Fruit fly (Drosophila melanogaster) whole organism, embryonic: Measurements from ENCODE around the gene dachs.

Experiments used
- ATbp ChIP-seq: fragments of 200-800 bp; sonication (Bioruptor generic); optimal IDR thresholded peaks from 2 replicates; lab custom pipeline; 2017; ENCODE audit warnings: missing biosample characterization, mild to moderate bottlenecking, missing genetic modification characterization, missing genetic modification reagents
- Asciz ChIP-seq: fragments of 200-800 bp; sonication (Bioruptor generic); optimal IDR thresholded peaks from 2 replicates; lab custom pipeline; 2017; ENCODE audit warnings: missing biosample characterization, mild to moderate bottlenecking, missing genetic modification characterization, missing genetic modification reagents
- Bdp1 ChIP-seq: fragments of 200-800 bp; sonication (Bioruptor generic); optimal IDR thresholded peaks from 3 replicates; lab custom pipeline; 2016; ENCODE audit warnings: missing biosample characterization, missing genetic modification characterization
- CG10543 ChIP-seq: fragments of 200-800 bp; sonication (Bioruptor generic); optimal IDR thresholded peaks from 3 replicates; lab custom pipeline; 2017; ENCODE audit warnings: missing biosample characterization, mild to moderate bottlenecking, missing genetic modification characterization, moderate library complexity
- CG11247 ChIP-seq: fragments of 200-800 bp; sonication (Bioruptor generic); IDR thresholded peaks from 2 replicates; pipeline ENCODE4 v1.3.6; 2022; ENCODE audit warnings: missing biosample characterization, missing genetic modification characterization
- CG11560 ChIP-seq: fragments of 200-800 bp; sonication (Bioruptor generic); IDR thresholded peaks from 3 replicates; pipeline ENCODE4 v1.3.6; 2022; ENCODE audit warnings: missing biosample characterization, missing genetic modification characterization
- CG13424 ChIP-seq: fragments of 200-800 bp; sonication (Bioruptor generic); optimal IDR thresholded peaks from 2 replicates; lab custom pipeline; 2019; ENCODE audit warnings: missing biosample characterization, mild to moderate bottlenecking, missing genetic modification characterization, moderate library complexity
- CG14050 ChIP-seq: fragments of 200-800 bp; sonication (Bioruptor generic); IDR thresholded peaks from 3 replicates; pipeline ENCODE4 v1.3.6; 2022; ENCODE audit warnings: missing biosample characterization, missing genetic modification characterization
- CG14667 ChIP-seq: fragments of 200-800 bp; sonication (Bioruptor generic); IDR thresholded peaks from 2 replicates; pipeline ENCODE4 v1.3.6; 2022; ENCODE audit warnings: missing biosample characterization, missing genetic modification characterization
- CG14710 ChIP-seq: fragments of 200-800 bp; sonication (Bioruptor generic); optimal IDR thresholded peaks from 3 replicates; lab custom pipeline; 2019; ENCODE audit warnings: missing biosample characterization, mild to moderate bottlenecking, missing genetic modification characterization, moderate library complexity
- CG14965 ChIP-seq: fragments of 200-800 bp; sonication (Bioruptor generic); optimal IDR thresholded peaks from 2 replicates; lab custom pipeline; 2016; ENCODE audit warnings: missing biosample characterization, missing genetic modification characterization, borderline replicate concordance
- CG1602 ChIP-seq: fragments of 200-800 bp; sonication (Bioruptor generic); optimal IDR thresholded peaks from 3 replicates; lab custom pipeline; 2016; ENCODE audit warnings: missing biosample characterization, missing genetic modification characterization
- CG17912 ChIP-seq: fragments of 200-800 bp; sonication (Bioruptor generic); optimal IDR thresholded peaks from 2 replicates; lab custom pipeline; 2018; ENCODE audit warnings: missing biosample characterization, mild to moderate bottlenecking, missing genetic modification characterization
- CG18764 ChIP-seq: fragments of 200-800 bp; sonication (Bioruptor generic); optimal IDR thresholded peaks from 3 replicates; lab custom pipeline; 2016; ENCODE audit warnings: missing biosample characterization, missing genetic modification characterization
- CG31224 ChIP-seq: fragments of 200-800 bp; sonication (Bioruptor generic); IDR thresholded peaks from 2 replicates; pipeline ENCODE4 v1.3.6; 2022; ENCODE audit warnings: missing biosample characterization, missing genetic modification characterization
- CG31365 ChIP-seq: fragments of 200-800 bp; sonication (Bioruptor generic); optimal IDR thresholded peaks from 2 replicates; lab custom pipeline; 2018; ENCODE audit warnings: missing biosample characterization, mild to moderate bottlenecking, missing genetic modification characterization
- CG32532 ChIP-seq: fragments of 200-800 bp; sonication (Bioruptor generic); IDR thresholded peaks from 2 replicates; pipeline ENCODE4 v1.3.6; 2022; ENCODE audit warnings: missing biosample characterization, missing genetic modification characterization
- CG43689 ChIP-seq: fragments of 200-800 bp; sonication (Bioruptor generic); IDR thresholded peaks from 2 replicates; pipeline ENCODE4 v1.3.6; 2022; ENCODE audit warnings: missing biosample characterization, missing genetic modification characterization
- CG5180 ChIP-seq: fragments of 200-800 bp; sonication (Bioruptor generic); optimal IDR thresholded peaks from 3 replicates; lab custom pipeline; 2017; ENCODE audit warnings: missing biosample characterization, missing genetic modification characterization, mild to moderate bottlenecking, moderate library complexity, missing genetic modification reagents
- CG5245 ChIP-seq: fragments of 200-800 bp; sonication (Bioruptor generic); optimal IDR thresholded peaks from 3 replicates; lab custom pipeline; 2016; ENCODE audit warnings: missing biosample characterization, missing genetic modification characterization
- CG6254 ChIP-seq: fragments of 200-800 bp; sonication (Bioruptor generic); optimal IDR thresholded peaks from 3 replicates; lab custom pipeline; 2017; ENCODE audit warnings: mild to moderate bottlenecking, missing biosample characterization, missing genetic modification reagents, missing genetic modification characterization
- CG8281 ChIP-seq: fragments of 200-800 bp; sonication (Bioruptor generic); optimal IDR thresholded peaks from 2 replicates; lab custom pipeline; 2018; ENCODE audit warnings: missing biosample characterization, mild to moderate bottlenecking, missing genetic modification characterization, moderate library complexity
- CTCF ChIP-seq: fragments of 200-800 bp; sonication (Bioruptor generic); optimal IDR thresholded peaks from 2 replicates; lab custom pipeline; 2017; ENCODE audit warnings: missing biosample characterization, mild to moderate bottlenecking, missing genetic modification characterization, moderate library complexity
- CrebB ChIP-seq: fragments of 200-800 bp; sonication (Bioruptor generic); optimal IDR thresholded peaks from 3 replicates; lab custom pipeline; 2018; ENCODE audit warnings: missing biosample characterization, mild to moderate bottlenecking, missing genetic modification characterization
- HHEX ChIP-seq: fragments of 200-800 bp; sonication (Bioruptor generic); optimal IDR thresholded peaks from 3 replicates; lab custom pipeline; 2017; ENCODE audit warnings: missing biosample characterization, mild to moderate bottlenecking, missing genetic modification characterization, missing genetic modification reagents
- HLHmδ ChIP-seq: fragments of 200-800 bp; sonication (Bioruptor generic); optimal IDR thresholded peaks from 2 replicates; lab custom pipeline; 2018; ENCODE audit warnings: missing biosample characterization, mild to moderate bottlenecking, missing genetic modification characterization, moderate library complexity
- Hr51 ChIP-seq, 2 experiments: fragments of 200-800 bp; sonication (Bioruptor generic); optimal IDR thresholded peaks; 2 replicates in 1 of 2; 3 replicates in 1 of 2; lab custom pipeline; 2016 to 2018; ENCODE audit warnings: missing biosample characterization in 2 of 2, missing genetic modification characterization in 2 of 2, mild to moderate bottlenecking in 1 of 2, moderate library complexity in 1 of 2
- Oaz ChIP-seq: fragments of 200-800 bp; sonication (Bioruptor generic); IDR thresholded peaks from 2 replicates; pipeline ENCODE4 v1.3.6; 2022; ENCODE audit warnings: missing biosample characterization, missing genetic modification characterization
- Poxn ChIP-seq: fragments of 200-800 bp; sonication (Bioruptor generic); IDR thresholded peaks from 2 replicates; pipeline ENCODE4 v1.3.6; 2022; ENCODE audit warnings: missing biosample characterization, missing genetic modification characterization
- Sin3A ChIP-seq: fragments of >200 bp; optimal IDR thresholded peaks from 2 replicates; lab custom pipeline; 2018
- al ChIP-seq: fragments of 200-800 bp; sonication (Bioruptor generic); IDR thresholded peaks from 2 replicates; pipeline ENCODE4 v1.3.6; 2022; ENCODE audit warnings: missing biosample characterization, missing genetic modification characterization
- bbx ChIP-seq: fragments of 200-800 bp; sonication (Bioruptor generic); IDR thresholded peaks from 2 replicates; pipeline ENCODE4 v1.3.6; 2022; ENCODE audit warnings: missing biosample characterization, missing genetic modification characterization; ENCODE audit not compliant: partially characterized antibody
- bcd ChIP-seq: fragments of 200-800 bp; sonication (Bioruptor generic); optimal IDR thresholded peaks from 2 replicates; lab custom pipeline; 2017; ENCODE audit warnings: missing biosample characterization, mild to moderate bottlenecking, missing genetic modification characterization
- bsh ChIP-seq, 2 experiments: fragments of 200-800 bp; sonication (Bioruptor generic); optimal IDR thresholded peaks; 2 replicates each; lab custom pipeline; 2017 to 2018; ENCODE audit warnings: mild to moderate bottlenecking in 2 of 2, missing biosample characterization in 2 of 2, missing genetic modification characterization in 2 of 2, moderate library complexity in 1 of 2
- dmrt11E ChIP-seq: fragments of 200-800 bp; sonication (Bioruptor generic); optimal IDR thresholded peaks from 3 replicates; lab custom pipeline; 2018; ENCODE audit warnings: missing biosample characterization, mild to moderate bottlenecking, missing genetic modification characterization, moderate library complexity
- exex ChIP-seq: fragments of 200-800 bp; sonication (Bioruptor generic); optimal IDR thresholded peaks from 4 replicates; lab custom pipeline; 2018; ENCODE audit warnings: missing biosample characterization, mild to moderate bottlenecking, missing genetic modification characterization, moderate library complexity
- gem ChIP-seq: fragments of 200-800 bp; sonication (Bioruptor generic); optimal IDR thresholded peaks from 2 replicates; lab custom pipeline; 2019; ENCODE audit warnings: missing biosample characterization, mild to moderate bottlenecking, missing genetic modification characterization, moderate library complexity
- grau ChIP-seq: fragments of 200-800 bp; optimal IDR thresholded peaks from 3 replicates; lab custom pipeline; 2019; ENCODE audit warnings: missing biosample characterization, mild to moderate bottlenecking, missing genetic modification characterization, moderate library complexity
- grn ChIP-seq: fragments of 200-800 bp; sonication (Bioruptor generic); optimal IDR thresholded peaks from 3 replicates; lab custom pipeline; 2017; ENCODE audit warnings: missing biosample characterization, missing genetic modification characterization
- gsb ChIP-seq: fragments of 200-800 bp; sonication (Bioruptor generic); IDR thresholded peaks from 2 replicates; pipeline ENCODE4 v1.3.6; 2022; ENCODE audit warnings: missing biosample characterization, missing genetic modification characterization
- hb ChIP-seq: fragments of 200-800 bp; sonication (Bioruptor generic); IDR thresholded peaks from 3 replicates; pipeline ENCODE4 v1.3.6; 2022; ENCODE audit warnings: missing biosample characterization, missing genetic modification characterization; ENCODE audit not compliant: partially characterized antibody
- hth ChIP-seq: fragments of >200 bp; optimal IDR thresholded peaks from 2 replicates; lab custom pipeline; 2017; ENCODE audit warnings: inconsistent platforms
- kah ChIP-seq: fragments of 200-800 bp; sonication (Bioruptor generic); optimal IDR thresholded peaks from 2 replicates; lab custom pipeline; 2018; ENCODE audit warnings: missing biosample characterization, mild to moderate bottlenecking, missing genetic modification characterization
- knrl ChIP-seq: fragments of 200-800 bp; sonication (Bioruptor generic); IDR thresholded peaks from 3 replicates; pipeline ENCODE4 v1.3.6; 2022; ENCODE audit warnings: missing biosample characterization, missing genetic modification characterization; ENCODE audit not compliant: partially characterized antibody
- nerfin-2 ChIP-seq: fragments of 200-800 bp; sonication (Bioruptor generic); IDR thresholded peaks from 2 replicates; pipeline ENCODE4 v1.3.6; 2022; ENCODE audit warnings: missing biosample characterization, missing genetic modification characterization; ENCODE audit not compliant: partially characterized antibody
- org-1 ChIP-seq: fragments of 200-800 bp; sonication (Bioruptor generic); optimal IDR thresholded peaks from 2 replicates; lab custom pipeline; 2017; ENCODE audit warnings: missing biosample characterization, missing genetic modification characterization
- tna ChIP-seq: fragments of 200-800 bp; sonication (Bioruptor generic); IDR thresholded peaks from 2 replicates; pipeline ENCODE4 v1.3.6; 2022; ENCODE audit warnings: missing biosample characterization, missing genetic modification characterization; ENCODE audit not compliant: partially characterized antibody
- zfh1 ChIP-seq: fragments of 200-800 bp; sonication (Bioruptor generic); IDR thresholded peaks from 3 replicates; pipeline ENCODE4 v1.3.6; 2022; ENCODE audit warnings: missing biosample characterization, missing genetic modification characterization

dachs gene

DNA sequence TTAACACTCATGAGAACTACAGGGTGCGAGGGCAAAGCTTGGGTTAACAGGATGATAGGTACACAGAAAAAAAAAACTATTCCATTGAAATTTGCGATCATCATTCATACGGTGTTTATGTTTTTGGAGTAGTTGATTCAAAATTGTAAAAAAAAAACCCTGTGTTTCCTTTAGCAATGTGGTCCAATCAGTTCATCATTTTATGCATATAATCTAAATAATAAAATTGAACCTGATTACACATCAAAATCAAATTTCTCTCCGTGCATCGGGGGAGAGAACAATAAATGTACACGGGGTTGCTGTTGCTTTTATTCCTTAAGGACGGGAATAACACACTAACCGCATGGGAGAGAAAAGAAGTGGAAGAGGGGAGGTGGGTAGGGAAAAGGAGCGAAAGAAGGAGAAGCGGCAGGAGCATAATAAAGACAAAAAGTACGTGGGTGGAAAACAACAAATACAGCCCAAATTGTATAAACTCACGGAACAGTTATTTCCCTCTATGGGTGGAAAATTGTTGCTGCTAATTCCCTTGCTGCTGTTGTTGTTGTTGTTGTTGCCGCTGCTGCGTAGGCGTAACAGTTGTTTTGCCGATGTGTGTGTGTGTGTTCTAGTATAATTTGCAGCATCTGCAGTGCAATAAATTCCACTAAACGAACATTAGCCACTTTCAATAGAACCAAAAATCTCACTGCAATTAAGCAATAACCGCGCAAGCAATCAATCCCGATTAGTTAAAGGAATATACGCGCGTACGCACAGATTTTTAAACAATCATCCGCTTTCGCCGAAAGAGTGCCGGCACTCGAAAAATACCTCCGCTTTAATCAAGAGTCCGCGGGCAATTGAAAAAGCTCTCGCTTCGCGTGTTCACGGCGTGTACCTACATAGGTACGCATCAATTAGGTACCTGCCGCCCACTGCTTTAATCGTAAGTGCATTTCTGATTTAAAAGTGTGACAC lies 3.2 kb upstream of the dachs start, which contains the start of gene Agpat2 (continued):
- TF ChIP-seq Oaz (GFP tag; lab: Robert Waterston, UW) (peak; percentile 46), CG8281 (tag; lab: Kevin White, UChicago) (peak; percentile 56), knrl (GFP tag; lab: Robert Waterston, UW) (no peak), HLHmδ (GFP tag; lab: Kevin White, UChicago) (no peak), ATbp (GFP tag; lab: Kevin White, UChicago) (peak; percentile 82), CG31365 (tag; lab: Kevin White, UChicago) (peak; percentile 52), grau (peak; percentile 83), CrebB (tag; lab: Kevin White, UChicago) (peak; percentile 68), Sin3A (lab: Kevin White, UChicago) (no peak), hth (no peak), al (no peak), CG14710 (tag; lab: Kevin White, UChicago) (peak; percentile 85), CG13424 (tag; lab: Kevin White, UChicago) (peak; percentile 88), kah (peak; percentile 47), grn (GFP tag; lab: Kevin White, UChicago) (no peak), Bdp1 (GFP tag; lab: Kevin White, UChicago) (peak; percentile 64), CG18764 (peak; percentile 65), CG10543 (GFP tag; lab: Kevin White, UChicago) (peak; percentile 67), CG43689 (GFP tag; lab: Robert Waterston, UW) (no peak), dmrt11E (tag; lab: Kevin White, UChicago) (peak; percentile 82), CG14965 (no peak), CG11560 (tag; lab: Robert Waterston, UW) (peak; percentile 59; the same call in 2 of the 3 replicates), zfh1 (GFP tag; lab: Robert Waterston, UW) (peak; percentile 81), exex (tag; lab: Kevin White, UChicago) (peak; percentile 16), bsh (GFP tag; optimal IDR thresholded peaks at IDR 0.05; lab: Kevin White, UChicago) (peak in 1 of 2 experiments; percentile 92), CG17912 (GFP tag; lab: Kevin White, UChicago) (no peak), CG5180 (GFP tag; lab: Kevin White, UChicago) (peak; percentile 63), Hr51 (GFP tag; optimal IDR thresholded peaks at IDR 0.05; lab: Kevin White, UChicago) (peak; percentile 66 to 89), CG31224 (peak; percentile 56; the same call in 1 of the 2 replicates), CG6254 (GFP tag; lab: Kevin White, UChicago) (peak; percentile 79), Asciz (GFP tag; lab: Kevin White, UChicago) (peak; percentile 80), CG14050 (peak; percentile 74), Poxn (0 out of 2 replicates have a peak, but pooled peaks have one; percentile 15), CG11247 (peak; percentile 59), org-1 (GFP tag; lab: Kevin White, UChicago) (peak; percentile 77), tna (GFP tag; lab: Robert Waterston, UW) (no peak), hb (no peak), gem (tag; lab: Kevin White, UChicago) (peak; percentile 92), gsb (GFP tag; lab: Robert Waterston, UW) (no peak; the same call in 1 of the 2 replicates), CG5245 (peak; percentile 67), HHEX (GFP tag; lab: Kevin White, UChicago) (peak; percentile 83), nerfin-2 (no peak), bbx (no peak), bcd (GFP tag; lab: Kevin White, UChicago) (peak; percentile 83), CTCF (GFP tag; lab: Kevin White, UChicago) (peak; percentile 15), CG14667 (GFP tag; lab: Robert Waterston, UW) (peak; percentile 52), CG32532 (GFP tag; lab: Robert Waterston, UW) (peak; percentile 77), CG1602 (GFP tag; lab: Kevin White, UChicago) (peak; percentile 71)
